Worm (Caenorhabditis elegans) whole organism, late embryonic: ENCODE results near the gene lgc-13.

Experiments
- pqm-1 ChIP-seq: sonication (generic microtip); optimal IDR thresholded peaks from 2 replicates; lab custom pipeline; 2016; ENCODE audit warnings: missing genetic modification characterization, missing compliant biosample characterization
- ref-2 ChIP-seq: sonication (generic microtip); optimal IDR thresholded peaks from 2 replicates; lab custom pipeline; 2016; ENCODE audit warnings: missing genetic modification characterization, missing compliant biosample characterization

DNA sequence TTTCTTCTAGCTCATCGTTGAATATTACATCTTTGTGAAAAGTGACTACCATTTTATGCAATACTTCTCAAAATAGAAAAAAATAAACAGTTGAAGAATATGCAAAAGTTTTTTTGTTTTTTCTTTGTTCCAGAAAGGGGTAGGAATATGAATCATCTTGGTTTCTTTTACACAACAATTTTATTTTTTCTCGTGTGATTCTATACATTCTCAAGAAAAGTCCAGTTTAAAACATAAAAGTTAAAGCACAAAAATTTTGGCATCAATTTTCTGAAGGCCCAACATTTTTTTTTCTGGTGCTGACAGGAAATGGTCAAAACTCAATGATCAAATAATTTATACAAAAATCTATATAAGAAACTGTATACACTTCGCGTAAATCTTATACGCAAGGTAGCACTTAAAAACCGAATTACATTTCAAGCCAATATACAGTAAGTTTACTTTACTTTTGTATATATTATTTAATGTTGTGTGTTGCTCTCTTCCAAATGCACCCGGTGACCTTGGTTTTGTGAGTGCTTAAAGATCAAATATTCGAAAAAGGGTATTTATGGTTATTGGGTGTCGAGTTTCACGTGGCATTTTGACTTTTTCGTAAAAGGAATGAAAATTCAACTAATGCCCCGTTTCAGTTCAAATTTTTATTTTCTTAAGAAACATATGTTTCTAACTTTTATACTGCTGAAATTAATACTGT lies at the start of gene lgc-13, which contains the start of gene W03G11.2:
- TF ChIP-seq ref-2 = no peak
- no peak for TF ChIP-seq pqm-1 (tag; lab: Kevin White, UChicago)
